Fruit fly (Drosophila melanogaster): ENCODE data around the gene CG5746.
A peak's percentile ranks its signal among the peaks of the same experiment; 100 is the strongest.

The CG5746 gene

DNA sequence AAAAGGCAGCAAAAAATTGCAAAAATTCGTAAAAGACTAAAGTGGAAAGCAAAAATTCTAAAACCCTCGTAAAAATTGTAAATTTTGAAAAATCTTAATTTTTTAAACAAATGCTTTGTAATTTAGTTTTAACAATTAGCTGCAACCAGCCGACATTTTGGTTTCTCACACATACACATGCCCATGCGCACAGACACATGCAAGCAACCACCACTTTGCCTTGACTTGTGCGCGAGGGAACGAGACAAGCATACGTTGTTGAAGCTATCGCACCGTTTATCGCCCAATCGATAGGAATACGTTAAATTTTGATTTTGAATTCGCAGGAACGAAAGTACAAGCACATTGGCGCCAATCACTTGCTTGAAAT, 28.3 kb downstream of the CG5746 start (continued):
- no peak for TF ChIP-seq Blimp-1 (GFP tag; optimal IDR thresholded peaks at IDR 0.05)
- TF ChIP-seq CG9727 (GFP tag; optimal IDR thresholded peaks at IDR 0.05), result no peak
- TF ChIP-seq Mes4 (GFP tag; optimal IDR thresholded peaks at IDR 0.05), result no peak
- TF ChIP-seq lov (optimal IDR thresholded peaks at IDR 0.05), result no peak
- TF ChIP-seq lov (GFP tag; IDR thresholded peaks at IDR 0.05), result no peak
- TF ChIP-seq CG4730 (GFP tag; IDR thresholded peaks at IDR 0.05), result no peak
- no peak for TF ChIP-seq bcd (GFP tag; optimal IDR thresholded peaks at IDR 0.05)
- no peak for TF ChIP-seq repo (GFP tag; optimal IDR thresholded peaks at IDR 0.05)
- TF ChIP-seq ewg (GFP tag; optimal IDR thresholded peaks at IDR 0.05), result peak; percentile 99
- TF ChIP-seq CG12942 (GFP tag; optimal IDR thresholded peaks at IDR 0.05), result no peak
- TF ChIP-seq CG2889 (GFP tag; IDR thresholded peaks at IDR 0.05), result no peak
- no peak for TF ChIP-seq ind (GFP tag; optimal IDR thresholded peaks at IDR 0.05)
- TF ChIP-seq so (GFP tag; IDR thresholded peaks at IDR 0.05), result no peak
- TF ChIP-seq CrebB (tag; optimal IDR thresholded peaks at IDR 0.05), result no peak
- TF ChIP-seq lmd (GFP tag; IDR thresholded peaks at IDR 0.05), result no peak
- TF ChIP-seq maf-S (GFP tag; optimal IDR thresholded peaks at IDR 0.05), result no peak
- no peak for TF ChIP-seq chm (GFP tag; IDR thresholded peaks at IDR 0.05)
- no peak for TF ChIP-seq chn (GFP tag; optimal IDR thresholded peaks at IDR 0.05)
- no peak for TF ChIP-seq CG2202 (tag; optimal IDR thresholded peaks at IDR 0.05)
- TF ChIP-seq CG13296 (GFP tag; optimal IDR thresholded peaks at IDR 0.05), result no peak
- TF ChIP-seq CG32532 (GFP tag; IDR thresholded peaks at IDR 0.05), result no peak
- no peak for TF ChIP-seq nerfin-1 (tag; optimal IDR thresholded peaks at IDR 0.05)
- peak; percentile 74 for TF ChIP-seq amos (GFP tag; IDR thresholded peaks at IDR 0.05; ENCODE audit: partially characterized antibody)
- no peak for TF ChIP-seq CG43689 (GFP tag; IDR thresholded peaks at IDR 0.05)
- TF ChIP-seq CG8388 (GFP tag; optimal IDR thresholded peaks at IDR 0.05), result no peak
- no peak for TF ChIP-seq Lpt (GFP tag; optimal IDR thresholded peaks at IDR 0.05)
- TF ChIP-seq da (GFP tag; optimal IDR thresholded peaks at IDR 0.05), result no peak
- TF ChIP-seq crol (GFP tag; IDR thresholded peaks at IDR 0.05), result no peak
- no peak for TF ChIP-seq Hmr (GFP tag; optimal IDR thresholded peaks at IDR 0.05)
- TF ChIP-seq CG10274 (GFP tag; optimal IDR thresholded peaks at IDR 0.05), result no peak
- TF ChIP-seq CG14441 (GFP tag; IDR thresholded peaks at IDR 0.05), result no peak
- no peak for TF ChIP-seq cato (GFP tag; optimal IDR thresholded peaks at IDR 0.05; ENCODE audit: borderline replicate concordance)
- TF ChIP-seq unpg (GFP tag; optimal IDR thresholded peaks at IDR 0.05), result no peak
- TF ChIP-seq CG17186 (GFP tag; optimal IDR thresholded peaks at IDR 0.05), result peak; percentile 41
- no peak for TF ChIP-seq Asciz (GFP tag; optimal IDR thresholded peaks at IDR 0.05)
- peak; percentile 53; the same call in 2 of the 3 replicates for TF ChIP-seq vnd (GFP tag; IDR thresholded peaks at IDR 0.05; ENCODE audit: partially characterized antibody)
- no peak for TF ChIP-seq rib (GFP tag; IDR thresholded peaks at IDR 0.05)
- no peak for TF ChIP-seq cas (GFP tag; IDR thresholded peaks at IDR 0.05)
- no peak for TF ChIP-seq CG7987 (GFP tag; optimal IDR thresholded peaks at IDR 0.05)
- no peak for TF ChIP-seq Hr51 (GFP tag; optimal IDR thresholded peaks at IDR 0.05)
- TF ChIP-seq CG11085 (GFP tag; IDR thresholded peaks at IDR 0.05), result no peak
- TF ChIP-seq CG30020 (tag; optimal IDR thresholded peaks at IDR 0.05), result no peak
- peak; percentile 6 for TF ChIP-seq CG30403 (GFP tag; optimal IDR thresholded peaks at IDR 0.05)
- peak; percentile 11; the same call in 1 of the 3 replicates for TF ChIP-seq CG14860 (GFP tag; IDR thresholded peaks at IDR 0.05; ENCODE audit: partially characterized antibody)
- TF ChIP-seq CG1647 (GFP tag; optimal IDR thresholded peaks at IDR 0.05), result no peak
- no peak for TF ChIP-seq Chrac-16 (GFP tag; optimal IDR thresholded peaks at IDR 0.05)
- no peak for TF ChIP-seq NC2α (GFP tag; optimal IDR thresholded peaks at IDR 0.05)
- TF ChIP-seq NK7.1 (GFP tag; optimal IDR thresholded peaks at IDR 0.05), result no peak
- peak; percentile 50; the same call in 1 of the 2 replicates for TF ChIP-seq hbn (GFP tag; IDR thresholded peaks at IDR 0.05; ENCODE audit: partially characterized antibody)
- peak; percentile 45; the same call in 1 of the 2 replicates for TF ChIP-seq onecut (GFP tag; IDR thresholded peaks at IDR 0.05)
- no peak for TF ChIP-seq CG10462 (GFP tag; optimal IDR thresholded peaks at IDR 0.05)
- TF ChIP-seq gsb-n (tag; optimal IDR thresholded peaks at IDR 0.05), result no peak
